Fruit fly (Drosophila melanogaster): Measurements from ENCODE around the gene CG5114.
A peak's percentile ranks its signal among the peaks of the same experiment; 100 is the strongest.

The CG5114 gene

dm6 chr3L:15031773-15032172, 49.1 kb downstream of the CG5114 start (continued):
- TF ChIP-seq CG15479 (GFP tag; optimal IDR thresholded peaks at IDR 0.05) (peak; percentile 43), lilli (GFP tag; optimal IDR thresholded peaks at IDR 0.05) (no peak), CG11695 (GFP tag; IDR thresholded peaks at IDR 0.05) (no peak), CG4707 (GFP tag; optimal IDR thresholded peaks at IDR 0.05) (no peak), bbx (GFP tag; IDR thresholded peaks at IDR 0.05; ENCODE audit: partially characterized antibody) (no peak), phol (tag; optimal IDR thresholded peaks at IDR 0.05) (peak; percentile 13), abd-A (tag; optimal IDR thresholded peaks at IDR 0.05) (peak; percentile 39), CG5180 (GFP tag; optimal IDR thresholded peaks at IDR 0.05) (peak; percentile 41), D (optimal IDR thresholded peaks at IDR 0.05) (peak; percentile 80), D (GFP tag; optimal IDR thresholded peaks at IDR 0.05) (no peak)

All from whole organism, embryonic.